Worm (Caenorhabditis elegans): ENCODE data around the gene ins-23.

The ins-23 gene

ce11 chrIII:10033213-10033612 is 5.2 kb downstream of the ins-23 start, which contains the start of gene M04D8.5:
TSS of gene M04D8.5 (minus strand) at chrIII:10033313.
- no peak for TF ChIP-seq lir-3 (tag; optimal IDR thresholded peaks at IDR 0.05)
- no peak for TF ChIP-seq nhr-237 (tag; optimal IDR thresholded peaks at IDR 0.05)
- TF ChIP-seq lin-29 (GFP tag; IDR thresholded peaks at IDR 0.05): no peak

- no peak for TF ChIP-seq ztf-11 (tag; optimal IDR thresholded peaks at IDR 0.05)
- TF ChIP-seq hmg-1.1 (GFP tag; IDR thresholded peaks at IDR 0.05): no peak
- TF ChIP-seq unc-62 (GFP tag; optimal IDR thresholded peaks at IDR 0.05 in 1 of 2): peak in 1 of 2 experiments; percentile 7
- no peak for TF ChIP-seq unc-62 (tag; optimal IDR thresholded peaks at IDR 0.05)
Observed at ce11 chrIII:10033881-10034280, 5.8 kb downstream of the ins-23 start, which contains the start of gene M04D8.8. TSS of gene M04D8.8 (plus strand) at chrIII:10034181.

ce11 chrIII:10035783-10036182 is 7.7 kb downstream of the ins-23 start, which contains the start of gene xbx-3:
TSS of gene xbx-3 (plus strand) at chrIII:10035945.
- TF ChIP-seq lim-7 (GFP tag; IDR thresholded peaks at IDR 0.05) (no peak), nhr-11 (tag; optimal IDR thresholded peaks at IDR 0.05) (peak; percentile 63), fkh-10 (GFP tag; optimal IDR thresholded peaks at IDR 0.05) (no peak), lin-1 (GFP tag; IDR thresholded peaks at IDR 0.05) (no peak), F49E8.2 (tag; optimal IDR thresholded peaks at IDR 0.05; ENCODE audit: borderline replicate concordance) (no peak), Y5F2A.4 (GFP tag; optimal IDR thresholded peaks at IDR 0.05) (no peak), T26A8.4 (GFP tag; IDR thresholded peaks at IDR 0.05) (no peak), Y105C5A.15 (GFP tag; IDR thresholded peaks at IDR 0.05) (no peak)

ce11 chrIII:10037150-10037549 is 9.1 kb downstream of the ins-23 start, which contains the start of gene M04D8.7:
TSS of gene M04D8.7 (plus strand) at chrIII:10037450.
- peak in 1 of 2 experiments; percentile 41 for TF ChIP-seq unc-62 (GFP tag; optimal IDR thresholded peaks at IDR 0.05 in 1 of 2)
- no peak for TF ChIP-seq unc-62 (tag; optimal IDR thresholded peaks at IDR 0.05)
- TF ChIP-seq T20F7.1 (GFP tag; optimal IDR thresholded peaks at IDR 0.05): no peak
- TF ChIP-seq hlh-30 (tag; optimal IDR thresholded peaks at IDR 0.05; ENCODE audit: insufficient read depth): no peak

- no peak for TF ChIP-seq jun-1 (tag; optimal IDR thresholded peaks at IDR 0.05)
- no peak for TF ChIP-seq nhr-25 (tag; optimal IDR thresholded peaks at IDR 0.05; ENCODE audit: borderline replicate concordance, insufficient read depth)
- no peak for TF ChIP-seq saeg-2 (GFP tag; IDR thresholded peaks at IDR 0.05)
- no peak for TF ChIP-seq F10B5.3 (tag; optimal IDR thresholded peaks at IDR 0.05)
- TF ChIP-seq lin-13 (GFP tag; optimal IDR thresholded peaks at IDR 0.05): no peak
- TF ChIP-seq nhr-42 (GFP tag; IDR thresholded peaks at IDR 0.05): no peak
- TF ChIP-seq hmg-1.1 (GFP tag; IDR thresholded peaks at IDR 0.05): no peak
- no peak for TF ChIP-seq ZK546.5 (tag; optimal IDR thresholded peaks at IDR 0.05)
- no peak for TF ChIP-seq arid-1 (GFP tag; conservative IDR thresholded peaks at IDR 0.05)
- no peak for TF ChIP-seq pha-4 (GFP tag; IDR thresholded peaks at IDR 0.05)
- no peak for TF ChIP-seq pha-4 (tag; optimal IDR thresholded peaks at IDR 0.05)
- TF ChIP-seq unc-62 (GFP tag; optimal IDR thresholded peaks at IDR 0.05 in 1 of 2): no peak
- TF ChIP-seq unc-62 (tag; optimal IDR thresholded peaks at IDR 0.05): no peak
Observed at ce11 chrIII:10040013-10040412, 12.0 kb downstream of the ins-23 start, which contains the start of gene T16G12.7. TSS of gene T16G12.7 (minus strand) at chrIII:10040113.

- TF ChIP-seq hlh-11 (tag; optimal IDR thresholded peaks at IDR 0.05) (peak; percentile 42), nhr-28 (tag; optimal IDR thresholded peaks at IDR 0.05) (peak; percentile 64), zfp-2 (tag; optimal IDR thresholded peaks at IDR 0.05) (no peak), pqm-1 (tag; optimal IDR thresholded peaks at IDR 0.05) (peak; percentile 68), ceh-32 (tag; optimal IDR thresholded peaks at IDR 0.05; ENCODE audit: poor library complexity) (no peak), nhr-76 (tag; optimal IDR thresholded peaks at IDR 0.05) (no peak), tra-1 (GFP tag; IDR thresholded peaks at IDR 0.05) (peak; percentile 39; the same call in 1 of the 2 replicates), dmd-6 (GFP tag; IDR thresholded peaks at IDR 0.05) (peak; percentile 70)
Observed at ce11 chrIII:10049682-10050081, 21.6 kb downstream of the ins-23 start, which contains the start of gene T16G12.1. TSS of gene T16G12.1 (minus strand) at chrIII:10049857.

Data from whole organism, L4 larva.